Worm (Caenorhabditis elegans) whole organism, young adult: ENCODE results near the gene C29E4.13.

Experiments used
- C17E4.6 ChIP-seq: fragments of 200-800 bp; sonication (Bioruptor generic); IDR thresholded peaks from 2 replicates; pipeline ENCODE4 v1.3.6; 2022; ENCODE audit warnings: missing genetic modification reagents, missing genetic modification characterization, missing compliant biosample characterization
- Y53G8AR.9 ChIP-seq: fragments of 200-800 bp; sonication (Bioruptor generic); conservative IDR thresholded peaks from 2 replicates; pipeline ENCODE4 v1.3.6; 2022; ENCODE audit warnings: missing genetic modification reagents, missing genetic modification characterization, missing compliant biosample characterization
- efl-1 ChIP-seq: fragments of 150-350 bp; optimal IDR thresholded peaks from 2 replicates; lab custom pipeline; 2014; ENCODE audit warnings: missing biosample characterization, missing genetic modification reagents, missing genetic modification characterization
- lir-1 ChIP-seq: fragments of 200-800 bp; sonication (Bioruptor generic); conservative IDR thresholded peaks from 2 replicates; pipeline ENCODE4 v1.3.6; 2022; ENCODE audit warnings: missing genetic modification reagents, missing genetic modification characterization, missing compliant biosample characterization
- pbrm-1 ChIP-seq: fragments of 200-800 bp; sonication (Bioruptor generic); IDR thresholded peaks from 2 replicates; pipeline ENCODE4 v1.3.6; 2022; ENCODE audit warnings: missing genetic modification reagents, missing genetic modification characterization, missing compliant biosample characterization
- snpc-4 ChIP-seq, 5 experiments: fragments of 150-350 bp in 1 of 5; sonication (generic microtip) in 4 of 5; optimal IDR thresholded peaks; 2 replicates each; lab custom pipeline; 2014 to 2018; ENCODE audit warnings: missing genetic modification characterization in 5 of 5, missing biosample characterization in 3 of 5, antibody characterized with exemption in 2 of 5, mild to moderate bottlenecking in 2 of 5, missing compliant biosample characterization in 2 of 5, missing genotype in 2 of 5, moderate library complexity in 2 of 5, missing genetic modification reagents in 1 of 5
- sptf-2 ChIP-seq: fragments of 200-800 bp; sonication (Bioruptor generic); optimal IDR thresholded peaks from 2 replicates; lab custom pipeline; 2018; ENCODE audit warnings: mild to moderate bottlenecking, missing genetic modification characterization, missing compliant biosample characterization

- TF ChIP-seq pbrm-1 (GFP tag; lab: Robert Waterston, UW) (no peak), lir-1 (no peak), Y53G8AR.9 (no peak), efl-1 (no peak), sptf-2 (no peak), snpc-4 (GFP tag; optimal IDR thresholded peaks at IDR 0.05; lab: Kevin White, UChicago) (no peak), snpc-4 (tag; optimal IDR thresholded peaks at IDR 0.05; lab: Kevin White, UChicago) (no peak), C17E4.6 (GFP tag; lab: Robert Waterston, UW) (no peak)
These were observed 49.8 kb upstream of the C29E4.13 start for ce11 chrIII:7978289-7978688.
